Worm (Caenorhabditis elegans): Measurements from ENCODE around the gene T20G5.8.

DNA sequence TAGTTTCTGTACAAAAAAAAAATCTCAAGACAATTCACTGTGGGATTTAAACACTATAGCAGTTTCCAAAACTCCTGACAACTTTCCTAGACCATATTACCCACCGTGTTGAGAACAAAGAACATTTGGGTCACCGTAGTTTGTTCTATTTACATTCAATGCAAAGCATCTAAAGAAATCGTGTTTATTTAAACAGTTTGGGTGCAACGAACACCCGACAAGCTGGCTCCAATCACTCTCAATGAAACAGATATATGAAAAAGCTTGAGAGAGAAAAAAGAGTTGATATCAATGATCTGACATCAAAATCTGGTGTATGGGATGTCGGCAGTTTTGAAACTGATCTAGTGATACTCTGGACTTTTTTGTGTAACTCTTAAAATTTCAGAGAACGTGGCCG, 44.2 kb upstream of the T20G5.8 start:
- TF ChIP-seq nhr-237 (tag; optimal IDR thresholded peaks at IDR 0.05) (no peak), pha-4 (tag; optimal IDR thresholded peaks at IDR 0.05) (no peak), unc-62 (GFP tag; optimal IDR thresholded peaks at IDR 0.05) (no peak), nhr-76 (tag; optimal IDR thresholded peaks at IDR 0.05) (no peak), mab-5 (tag; optimal IDR thresholded peaks at IDR 0.05) (no peak), snpc-4 (tag; optimal IDR thresholded peaks at IDR 0.05) (no peak), unc-120 (tag; optimal IDR thresholded peaks at IDR 0.05; ENCODE audit: poor library complexity, severe bottlenecking) (no peak)

Data from whole organism, mixed stage, embryonic.